Fruit fly (Drosophila melanogaster): Measurements from ENCODE around the gene CG3164.

- TF ChIP-seq CTCF (optimal IDR thresholded peaks at IDR 0.05): no peak
- no peak for TF ChIP-seq CG8478 (optimal IDR thresholded peaks at IDR 0.05)
These were observed 1.1 kb upstream of the CG3164 start, which contains the start of gene Gs1 for dm6 chr2L:131466-132270.

All from S2 (cell line).